Worm (Caenorhabditis elegans) whole organism, early embryonic: Measurements from ENCODE around the gene dhrs-4.

ENCODE experiments used
- B0310.2 ChIP-seq: sonication (generic microtip); optimal IDR thresholded peaks from 2 replicates; lab custom pipeline; 2016; ENCODE audit warnings: mild to moderate bottlenecking, missing genetic modification characterization, missing compliant biosample characterization
- F13C5.2 ChIP-seq: sonication (generic microtip); optimal IDR thresholded peaks from 2 replicates; lab custom pipeline; 2017; ENCODE audit warnings: mild to moderate bottlenecking, missing genetic modification characterization, inconsistent platforms, missing compliant biosample characterization
- aly-1 ChIP-seq: sonication (generic microtip); optimal IDR thresholded peaks from 2 replicates; lab custom pipeline; 2016; ENCODE audit warnings: missing genetic modification characterization, missing compliant biosample characterization
- ama-1 ChIP-seq: fragments of 150-350 bp; optimal IDR thresholded peaks from 2 replicates; lab custom pipeline; 2014
- ceh-13 ChIP-seq: fragments of 200-800 bp; sonication (Bioruptor generic); optimal IDR thresholded peaks from 2 replicates; lab custom pipeline; 2018; ENCODE audit warnings: mild to moderate bottlenecking, missing genetic modification characterization, missing compliant biosample characterization
- ceh-36 ChIP-seq: sonication (generic microtip); optimal IDR thresholded peaks from 2 replicates; lab custom pipeline; 2016; ENCODE audit warnings: missing genetic modification characterization, inconsistent platforms, missing compliant biosample characterization
- ets-7 ChIP-seq: sonication (generic microtip); optimal IDR thresholded peaks from 2 replicates; lab custom pipeline; 2016; ENCODE audit warnings: missing genotype, missing genetic modification characterization, missing compliant biosample characterization
- flt-1 ChIP-seq: fragments of 200-800 bp; sonication (Bioruptor generic); IDR thresholded peaks from 2 replicates; pipeline ENCODE4 v1.3.6; 2022; ENCODE audit warnings: missing genetic modification characterization, missing compliant biosample characterization
- hmbx-1 ChIP-seq: sonication (generic microtip); optimal IDR thresholded peaks from 2 replicates; lab custom pipeline; 2016; ENCODE audit warnings: mild to moderate bottlenecking, missing genetic modification characterization, missing compliant biosample characterization
- hmg-4 ChIP-seq: fragments of 200-800 bp; sonication (Bioruptor generic); optimal IDR thresholded peaks from 2 replicates; lab custom pipeline; 2018; ENCODE audit warnings: mild to moderate bottlenecking, missing genetic modification characterization, missing compliant biosample characterization
- hnd-1 ChIP-seq: sonication (generic microtip); optimal IDR thresholded peaks from 2 replicates; lab custom pipeline; 2016; ENCODE audit warnings: missing genetic modification characterization, missing compliant biosample characterization
- pes-1 ChIP-seq: fragments of 200-800 bp; sonication (Bioruptor generic); IDR thresholded peaks from 2 replicates; pipeline ENCODE4 v1.3.6; 2022; ENCODE audit warnings: missing genetic modification reagents, missing genetic modification characterization, missing compliant biosample characterization
- scrt-1 ChIP-seq: fragments of 200-800 bp; sonication (Bioruptor generic); IDR thresholded peaks from 2 replicates; pipeline ENCODE4 v1.3.6; 2022; ENCODE audit warnings: missing genetic modification characterization, missing compliant biosample characterization
- sea-1 ChIP-seq: fragments of 200-800 bp; sonication (Bioruptor generic); conservative IDR thresholded peaks from 2 replicates; pipeline ENCODE4 v1.3.6; 2022; ENCODE audit warnings: missing genetic modification characterization, missing compliant biosample characterization
- tbx-11 ChIP-seq: fragments of 200-800 bp; sonication (Bioruptor generic); IDR thresholded peaks from 2 replicates; pipeline ENCODE4 v1.3.6; 2022; ENCODE audit warnings: missing genetic modification characterization, missing compliant biosample characterization
- tbx-37 ChIP-seq: fragments of 200-800 bp; sonication (Bioruptor generic); conservative IDR thresholded peaks from 2 replicates; pipeline ENCODE4 v1.3.6; 2022; ENCODE audit warnings: missing genetic modification reagents, missing genetic modification characterization, missing compliant biosample characterization
- tra-4 ChIP-seq: sonication (generic microtip); optimal IDR thresholded peaks from 2 replicates; lab custom pipeline; 2017; ENCODE audit warnings: missing genetic modification characterization, missing compliant biosample characterization

dhrs-4 gene

ce11 chrV:12905074-12905473, 17.3 kb upstream of the dhrs-4 start, which contains the start of gene ttr-28:
ttr-28 (minus strand) TSS chrV:12905174.
- TF ChIP-seq tra-4 (tag; lab: Kevin White, UChicago), result no peak
- no peak for TF ChIP-seq flt-1
- TF ChIP-seq ama-1, result no peak
- TF ChIP-seq ceh-13 (GFP tag; lab: Kevin White, UChicago), result no peak
- no peak for TF ChIP-seq hnd-1 (tag; lab: Kevin White, UChicago)
- no peak for TF ChIP-seq B0310.2 (tag; lab: Kevin White, UChicago)
- TF ChIP-seq sea-1 (GFP tag; lab: Robert Waterston, UW), result no peak
- no peak for TF ChIP-seq ets-7 (tag; lab: Kevin White, UChicago)
- TF ChIP-seq scrt-1 (GFP tag; lab: Robert Waterston, UW), result no peak
- TF ChIP-seq F13C5.2 (tag; lab: Kevin White, UChicago), result no peak
- no peak for TF ChIP-seq hmbx-1 (tag; lab: Kevin White, UChicago)
- TF ChIP-seq hmg-4 (GFP tag; lab: Kevin White, UChicago), result no peak
- no peak for TF ChIP-seq aly-1 (tag; lab: Kevin White, UChicago)

DNA sequence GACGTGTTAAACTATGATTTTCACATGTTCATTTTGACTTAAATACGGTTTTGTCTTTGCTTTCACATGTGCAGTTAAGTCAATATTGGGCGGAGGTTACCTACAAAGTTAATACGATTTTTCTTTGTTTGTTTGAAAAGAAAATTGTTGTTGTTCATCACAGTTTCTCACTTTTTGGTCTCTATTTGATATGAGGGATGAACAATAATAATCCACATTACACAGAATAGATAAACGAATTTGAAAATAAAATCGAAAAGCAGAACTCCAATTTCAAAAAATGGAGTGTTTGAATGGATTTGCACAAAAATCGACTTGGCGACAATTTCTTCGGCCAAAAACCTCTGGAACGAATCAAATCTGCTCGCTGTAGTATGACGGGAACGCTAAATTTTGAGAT, 15.7 kb upstream of the dhrs-4 start, which contains the start of gene ttr-29:
Gene ttr-29, minus strand, starts transcription at position 101 of the 400 bp plus-strand sequence.
- no peak for TF ChIP-seq tbx-11 (GFP tag; lab: Robert Waterston, UW)
- TF ChIP-seq B0310.2 (tag; lab: Kevin White, UChicago), result no peak
- TF ChIP-seq ama-1, result no peak
- no peak for TF ChIP-seq pes-1 (GFP tag; lab: Robert Waterston, UW)
- TF ChIP-seq flt-1, result no peak
- TF ChIP-seq hnd-1 (tag; lab: Kevin White, UChicago), result no peak
- no peak for TF ChIP-seq scrt-1 (GFP tag; lab: Robert Waterston, UW)

DNA sequence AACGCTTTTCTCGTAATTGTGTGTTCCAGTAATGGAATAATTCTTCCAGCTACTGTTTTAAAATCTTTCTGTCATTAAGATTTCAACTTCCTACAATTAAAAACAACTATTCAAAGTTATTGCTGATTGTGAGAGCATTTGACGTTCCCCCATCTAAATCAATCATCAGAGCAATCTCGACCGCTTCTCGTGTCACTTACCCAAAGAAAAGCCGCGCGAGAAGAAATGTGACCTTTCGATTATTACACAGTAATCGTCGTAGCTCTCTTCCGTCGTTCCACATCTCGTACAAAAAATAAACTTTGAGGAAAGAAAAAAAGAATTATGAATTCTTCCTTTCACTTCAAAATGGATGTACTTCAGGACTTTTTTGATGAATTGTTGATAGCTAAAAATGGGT, 15.0 kb upstream of the dhrs-4 start:
- TF ChIP-seq ceh-36 (no peak), pes-1 (GFP tag; lab: Robert Waterston, UW) (no peak), tra-4 (tag; lab: Kevin White, UChicago) (no peak), sea-1 (GFP tag; lab: Robert Waterston, UW) (no peak), ets-7 (tag; lab: Kevin White, UChicago) (no peak), hmbx-1 (tag; lab: Kevin White, UChicago) (no peak), B0310.2 (tag; lab: Kevin White, UChicago) (no peak), scrt-1 (GFP tag; lab: Robert Waterston, UW) (no peak), hmg-4 (GFP tag; lab: Kevin White, UChicago) (no peak), F13C5.2 (tag; lab: Kevin White, UChicago) (no peak), tbx-11 (GFP tag; lab: Robert Waterston, UW) (no peak), ceh-13 (GFP tag; lab: Kevin White, UChicago) (no peak)

DNA sequence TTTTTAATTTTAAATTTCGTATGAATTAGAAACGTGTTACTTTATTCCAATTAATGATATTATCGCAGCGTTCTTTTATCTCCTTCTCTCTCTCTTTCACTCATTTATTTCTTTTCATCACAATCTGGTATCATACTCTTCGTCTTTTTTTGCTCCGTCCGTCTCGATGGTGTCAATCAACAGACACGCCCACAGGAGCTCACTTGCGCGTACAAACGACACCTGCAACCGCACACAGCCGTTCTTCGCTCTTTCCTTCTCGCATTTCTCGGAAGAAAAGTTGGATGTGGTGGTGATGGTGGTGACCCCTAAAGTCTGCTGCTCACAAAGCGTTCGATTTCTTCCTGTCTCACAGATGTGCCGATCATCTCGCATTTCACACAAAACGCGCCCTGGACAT, 13.8 kb upstream of the dhrs-4 start:
- TF ChIP-seq ets-7 (tag; lab: Kevin White, UChicago) (no peak), hmg-4 (GFP tag; lab: Kevin White, UChicago) (peak; percentile 8)

DNA sequence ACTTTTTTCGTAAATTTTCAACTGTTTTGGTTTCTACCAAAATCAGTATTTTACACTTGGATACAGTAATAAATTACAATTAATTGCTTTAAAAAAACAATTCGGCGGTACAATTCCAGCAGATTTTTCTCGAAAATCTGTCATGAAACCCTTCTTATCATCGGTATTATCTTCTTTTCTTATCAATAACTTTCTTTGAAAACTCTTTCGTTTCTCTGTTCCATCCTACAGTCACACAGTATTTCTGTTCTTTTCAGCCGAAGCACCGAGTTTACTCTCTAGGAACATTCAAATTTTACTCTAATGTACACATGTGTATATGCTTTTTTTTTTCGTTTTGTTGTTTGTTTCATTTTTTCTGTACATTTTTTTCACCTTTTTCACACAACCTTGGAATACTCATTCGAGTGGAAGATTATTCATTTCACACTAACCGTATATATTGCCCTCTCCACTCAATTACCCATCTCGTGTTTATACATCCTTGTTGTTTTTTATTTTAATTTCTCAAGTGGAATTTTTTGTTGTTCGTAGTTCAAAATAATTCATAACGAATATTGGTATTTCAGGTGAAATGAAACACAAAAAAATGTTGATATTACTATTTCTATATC, 12.8 kb upstream of the dhrs-4 start, which contains the start of gene nid-1:
Gene nid-1, plus strand, starts transcription at position 564 of the 614 bp plus-strand sequence.
- no peak for TF ChIP-seq pes-1 (GFP tag; lab: Robert Waterston, UW)
- TF ChIP-seq sea-1 (GFP tag; lab: Robert Waterston, UW), result no peak
- TF ChIP-seq scrt-1 (GFP tag; lab: Robert Waterston, UW), result no peak
- TF ChIP-seq ceh-36, result no peak
- TF ChIP-seq aly-1 (tag; lab: Kevin White, UChicago), result no peak
- no peak for TF ChIP-seq tbx-37 (GFP tag; lab: Robert Waterston, UW)
- TF ChIP-seq tra-4 (tag; lab: Kevin White, UChicago), result no peak
- TF ChIP-seq hmg-4 (GFP tag; lab: Kevin White, UChicago), result no peak

DNA sequence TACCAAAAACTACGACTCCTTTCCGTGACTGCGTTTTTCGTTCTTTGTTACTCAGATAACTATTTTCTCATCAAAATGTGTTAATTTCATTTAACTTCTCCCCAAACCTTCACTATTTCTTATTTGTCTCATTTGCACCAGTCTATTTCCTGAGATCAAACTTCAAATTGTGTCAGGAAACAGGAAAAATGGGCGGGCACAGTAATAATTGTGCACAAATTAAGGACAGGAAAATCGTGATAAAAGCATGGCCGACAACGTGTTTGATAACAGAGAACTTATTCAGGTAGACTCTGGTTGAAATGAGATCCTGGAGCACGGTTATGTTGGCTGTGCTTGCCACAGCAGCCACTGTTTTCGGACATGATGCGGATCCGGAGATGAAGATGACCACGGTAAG, 2.7 kb upstream of the dhrs-4 start, which contains the start of gene lipl-1:
Gene lipl-1, plus strand, starts transcription at position 282 of the 400 bp plus-strand sequence.
- TF ChIP-seq tra-4 (tag; lab: Kevin White, UChicago), result no peak
- no peak for TF ChIP-seq ets-7 (tag; lab: Kevin White, UChicago)
- no peak for TF ChIP-seq pes-1 (GFP tag; lab: Robert Waterston, UW)
- TF ChIP-seq ceh-36, result no peak
- no peak for TF ChIP-seq F13C5.2 (tag; lab: Kevin White, UChicago)
- TF ChIP-seq tbx-11 (GFP tag; lab: Robert Waterston, UW), result no peak
- no peak for TF ChIP-seq hmg-4 (GFP tag; lab: Kevin White, UChicago)
- TF ChIP-seq hmbx-1 (tag; lab: Kevin White, UChicago), result no peak
- no peak for TF ChIP-seq sea-1 (GFP tag; lab: Robert Waterston, UW)
- no peak for TF ChIP-seq hnd-1 (tag; lab: Kevin White, UChicago)
- TF ChIP-seq ceh-13 (GFP tag; lab: Kevin White, UChicago), result no peak
- TF ChIP-seq tbx-37 (GFP tag; lab: Robert Waterston, UW), result no peak
- no peak for TF ChIP-seq aly-1 (tag; lab: Kevin White, UChicago)
- no peak for TF ChIP-seq scrt-1 (GFP tag; lab: Robert Waterston, UW)
- no peak for TF ChIP-seq B0310.2 (tag; lab: Kevin White, UChicago)

DNA sequence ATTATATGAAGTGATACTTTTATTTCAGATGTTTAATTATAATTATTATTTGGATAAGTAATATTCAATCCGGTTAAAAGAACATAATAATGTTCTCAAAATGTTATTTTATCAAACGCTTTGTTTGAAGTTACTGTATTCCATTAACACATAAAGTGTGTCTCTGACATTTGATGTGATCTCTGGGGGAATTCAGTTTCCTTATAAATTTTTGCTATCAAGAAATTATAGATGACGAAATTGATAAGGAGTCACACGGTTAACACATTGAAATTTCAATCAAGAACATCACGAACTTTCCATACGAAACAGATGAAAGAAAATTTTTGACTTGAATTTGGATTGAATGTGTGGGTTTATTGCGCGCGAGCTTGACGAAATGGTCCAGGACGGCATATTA, 728 bp upstream of the dhrs-4 start:
- TF ChIP-seq hmbx-1 (tag; lab: Kevin White, UChicago), result no peak
- no peak for TF ChIP-seq pes-1 (GFP tag; lab: Robert Waterston, UW)
- no peak for TF ChIP-seq flt-1
- TF ChIP-seq sea-1 (GFP tag; lab: Robert Waterston, UW), result no peak
